Fruit fly (Drosophila melanogaster) whole organism, adult: ENCODE results near the gene CG6345.

Experiments used
- CG11617 ChIP-seq: fragments of 200-800 bp; sonication (Bioruptor generic); optimal IDR thresholded peaks from 2 replicates; lab custom pipeline; 2017; ENCODE audit warnings: mild to moderate bottlenecking, missing biosample characterization, missing genetic modification reagents, missing genetic modification characterization
- CG12768 ChIP-seq: fragments of 200-800 bp; sonication (Bioruptor generic); optimal IDR thresholded peaks from 2 replicates; lab custom pipeline; 2017; ENCODE audit warnings: missing biosample characterization, missing genetic modification characterization, mild to moderate bottlenecking, moderate library complexity, missing genetic modification reagents
- CG14711 ChIP-seq: fragments of 200-800 bp; sonication (Bioruptor generic); optimal IDR thresholded peaks from 2 replicates; lab custom pipeline; 2018; ENCODE audit warnings: missing biosample characterization, mild to moderate bottlenecking, missing genetic modification characterization, moderate library complexity
- CG1620 ChIP-seq: fragments of 200-800 bp; sonication (Bioruptor generic); optimal IDR thresholded peaks from 2 replicates; lab custom pipeline; 2016; ENCODE audit warnings: missing biosample characterization, missing genetic modification characterization
- CG33017 ChIP-seq: fragments of 200-800 bp; sonication (Bioruptor generic); optimal IDR thresholded peaks from 2 replicates; lab custom pipeline; 2018; ENCODE audit warnings: missing biosample characterization, mild to moderate bottlenecking, missing genetic modification characterization, moderate library complexity
- CG5204 ChIP-seq: fragments of 200-800 bp; sonication (Bioruptor generic); optimal IDR thresholded peaks from 2 replicates; lab custom pipeline; 2016; ENCODE audit warnings: missing biosample characterization, missing genetic modification characterization
- CG7045 ChIP-seq: fragments of 200-800 bp; sonication (Bioruptor generic); optimal IDR thresholded peaks from 2 replicates; lab custom pipeline; 2017; ENCODE audit warnings: missing biosample characterization, mild to moderate bottlenecking, missing genetic modification characterization
- CG7101 ChIP-seq: fragments of 200-800 bp; sonication (Bioruptor generic); optimal IDR thresholded peaks from 2 replicates; lab custom pipeline; 2018; ENCODE audit warnings: missing biosample characterization, mild to moderate bottlenecking, missing genetic modification characterization, moderate library complexity
- Clk ChIP-seq: fragments of 200-800 bp; sonication (Bioruptor generic); optimal IDR thresholded peaks from 2 replicates; lab custom pipeline; 2017; ENCODE audit warnings: missing biosample characterization, missing genetic modification characterization
- Crg-1 ChIP-seq: fragments of 200-800 bp; sonication (Bioruptor generic); optimal IDR thresholded peaks from 2 replicates; lab custom pipeline; 2016; ENCODE audit warnings: missing biosample characterization, missing genetic modification characterization
- Hr96 ChIP-seq: fragments of 200-800 bp; sonication (Bioruptor generic); optimal IDR thresholded peaks from 2 replicates; lab custom pipeline; 2016; ENCODE audit warnings: missing biosample characterization, missing genetic modification characterization
- Mnt ChIP-seq: fragments of 200-800 bp; sonication (Bioruptor generic); optimal IDR thresholded peaks from 2 replicates; lab custom pipeline; 2016; ENCODE audit warnings: missing biosample characterization, mild to moderate bottlenecking, missing genetic modification characterization
- bab1 ChIP-seq: fragments of 200-800 bp; sonication (Bioruptor generic); optimal IDR thresholded peaks from 3 replicates; lab custom pipeline; 2019; ENCODE audit warnings: missing biosample characterization, mild to moderate bottlenecking, missing genetic modification characterization, moderate library complexity
- cic ChIP-seq: fragments of 200-800 bp; sonication (Bioruptor generic); optimal IDR thresholded peaks from 2 replicates; lab custom pipeline; 2017; ENCODE audit warnings: missing biosample characterization, mild to moderate bottlenecking, missing genetic modification characterization, moderate library complexity
- cnc ChIP-seq, 2 experiments: fragments of >200 bp; optimal IDR thresholded peaks; 2 replicates each; lab custom pipeline; 2017
- kay ChIP-seq: fragments of 200-800 bp; sonication (Bioruptor generic); peaks from one replicate; lab custom pipeline; 2016; ENCODE audit warnings: missing biosample characterization, missing genetic modification characterization, borderline replicate concordance
- ovo ChIP-seq: fragments of 200-800 bp; sonication (Bioruptor generic); optimal IDR thresholded peaks from 2 replicates; lab custom pipeline; 2016; ENCODE audit warnings: missing biosample characterization, missing genetic modification characterization
- pad ChIP-seq: fragments of 200-800 bp; sonication (Bioruptor generic); optimal IDR thresholded peaks from 3 replicates; lab custom pipeline; 2017; ENCODE audit warnings: missing biosample characterization, missing genetic modification characterization, mild to moderate bottlenecking, moderate library complexity, missing genetic modification reagents
- tj ChIP-seq: fragments of 200-800 bp; sonication (Bioruptor generic); optimal IDR thresholded peaks from 3 replicates; lab custom pipeline; 2017; ENCODE audit warnings: missing biosample characterization, mild to moderate bottlenecking, missing genetic modification characterization, moderate library complexity
- toe ChIP-seq: fragments of 200-800 bp; sonication (Bioruptor generic); optimal IDR thresholded peaks from 2 replicates; lab custom pipeline; 2016; ENCODE audit warnings: missing biosample characterization, missing genetic modification characterization

CG6345 gene

dm6 chr3R:10394368-10394770, 21.5 kb downstream of the CG6345 start:
- TF ChIP-seq cnc (optimal IDR thresholded peaks at IDR 0.05; lab: Kevin White, UChicago) (no peak), cic (GFP tag; lab: Kevin White, UChicago) (peak; percentile 90), CG33017 (tag; lab: Kevin White, UChicago) (no peak), ovo (GFP tag; lab: Kevin White, UChicago) (no peak), Hr96 (GFP tag; lab: Kevin White, UChicago) (no peak), Mnt (GFP tag; lab: Kevin White, UChicago) (peak; percentile 76), kay (GFP tag; lab: Kevin White, UChicago) (peak; percentile 77), CG5204 (GFP tag; lab: Kevin White, UChicago) (no peak)

dm6 chr3R:10393654-10394367, 22.0 kb downstream of the CG6345 start:
- no peak for TF ChIP-seq CG14711
- no peak for TF ChIP-seq bab1 (GFP tag; lab: Kevin White, UChicago)
- no peak for TF ChIP-seq CG12768 (GFP tag; lab: Kevin White, UChicago)
- no peak for TF ChIP-seq toe (GFP tag; lab: Kevin White, UChicago)
- TF ChIP-seq Mnt (GFP tag; lab: Kevin White, UChicago): no peak
- TF ChIP-seq cic (GFP tag; lab: Kevin White, UChicago): no peak
- TF ChIP-seq ovo (GFP tag; lab: Kevin White, UChicago): no peak
- no peak for TF ChIP-seq Hr96 (GFP tag; lab: Kevin White, UChicago)
- TF ChIP-seq CG11617 (GFP tag; lab: Kevin White, UChicago): no peak
- TF ChIP-seq Clk: no peak
- TF ChIP-seq Crg-1: no peak
- no peak for TF ChIP-seq pad (GFP tag; lab: Kevin White, UChicago)

dm6 chr3R:10393020-10393653, 22.7 kb downstream of the CG6345 start:
- TF ChIP-seq Crg-1 (no peak), CG5204 (GFP tag; lab: Kevin White, UChicago) (no peak), CG7101 (tag; lab: Kevin White, UChicago) (no peak), tj (GFP tag; lab: Kevin White, UChicago) (peak; percentile 97), ovo (GFP tag; lab: Kevin White, UChicago) (peak; percentile 4), CG33017 (tag; lab: Kevin White, UChicago) (no peak), toe (GFP tag; lab: Kevin White, UChicago) (no peak), cic (GFP tag; lab: Kevin White, UChicago) (peak; percentile 87), Clk (no peak), CG11617 (GFP tag; lab: Kevin White, UChicago) (no peak), cnc (optimal IDR thresholded peaks at IDR 0.05; lab: Kevin White, UChicago) (peak in 1 of 2 experiments; percentile 17), CG1620 (no peak), kay (GFP tag; lab: Kevin White, UChicago) (peak; percentile 95), CG7045 (GFP tag; lab: Kevin White, UChicago) (no peak), CG12768 (GFP tag; lab: Kevin White, UChicago) (peak; percentile 67), pad (GFP tag; lab: Kevin White, UChicago) (no peak), Hr96 (GFP tag; lab: Kevin White, UChicago) (no peak), Mnt (GFP tag; lab: Kevin White, UChicago) (peak; percentile 17), bab1 (GFP tag; lab: Kevin White, UChicago) (no peak), CG14711 (no peak)

- TF ChIP-seq CG12768 (GFP tag; lab: Kevin White, UChicago) (no peak), ovo (GFP tag; lab: Kevin White, UChicago) (no peak), CG5204 (GFP tag; lab: Kevin White, UChicago) (no peak), tj (GFP tag; lab: Kevin White, UChicago) (no peak), kay (GFP tag; lab: Kevin White, UChicago) (no peak), cnc (optimal IDR thresholded peaks at IDR 0.05; lab: Kevin White, UChicago) (no peak), CG11617 (GFP tag; lab: Kevin White, UChicago) (no peak), CG7045 (GFP tag; lab: Kevin White, UChicago) (no peak), cic (GFP tag; lab: Kevin White, UChicago) (no peak), Crg-1 (no peak), CG1620 (no peak), CG14711 (no peak), toe (GFP tag; lab: Kevin White, UChicago) (no peak), Mnt (GFP tag; lab: Kevin White, UChicago) (no peak), Hr96 (GFP tag; lab: Kevin White, UChicago) (no peak), CG33017 (tag; lab: Kevin White, UChicago) (no peak), pad (GFP tag; lab: Kevin White, UChicago) (no peak)
Observed at dm6 chr3R:10392539-10392919, 23.3 kb downstream of the CG6345 start.

- TF ChIP-seq CG7045 (GFP tag; lab: Kevin White, UChicago) (no peak), CG12768 (GFP tag; lab: Kevin White, UChicago) (no peak), Hr96 (GFP tag; lab: Kevin White, UChicago) (no peak), cic (GFP tag; lab: Kevin White, UChicago) (peak; percentile 64), kay (GFP tag; lab: Kevin White, UChicago) (peak; percentile 76), tj (GFP tag; lab: Kevin White, UChicago) (peak; percentile 29)
Observed at dm6 chr3R:10391863-10392538, 23.8 kb downstream of the CG6345 start.
